Worm (Caenorhabditis elegans) whole organism, L4 larva: ENCODE data around the gene fah-1.

ENCODE experiments used
- ceh-82 ChIP-seq: sonication (generic microtip); optimal IDR thresholded peaks from 2 replicates; lab custom pipeline; 2017; ENCODE audit warnings: missing biosample characterization, missing genetic modification characterization
- fkh-10 ChIP-seq: fragments of 150-350 bp; optimal IDR thresholded peaks from 2 replicates; lab custom pipeline; 2014; ENCODE audit warnings: missing biosample characterization, missing genetic modification reagents, missing genetic modification characterization
- jun-1 ChIP-seq: fragments of 150-350 bp; optimal IDR thresholded peaks from 2 replicates; lab custom pipeline; 2014; ENCODE audit warnings: missing biosample characterization, missing genetic modification reagents, missing genetic modification characterization
- mep-1 ChIP-seq: fragments of 150-350 bp; sonication (generic microtip); optimal IDR thresholded peaks from 3 replicates; lab custom pipeline; 2014; ENCODE audit warnings: missing biosample characterization, missing genetic modification characterization
- rbr-2 ChIP-seq: sonication (generic microtip); optimal IDR thresholded peaks from 2 replicates; lab custom pipeline; 2016; ENCODE audit warnings: missing genotype, missing genetic modification characterization, missing compliant biosample characterization
- ztf-11 ChIP-seq: fragments of 150-350 bp; optimal IDR thresholded peaks from 2 replicates; lab custom pipeline; 2014; ENCODE audit warnings: missing biosample characterization, missing genetic modification characterization

- no peak for TF ChIP-seq mep-1 (tag; lab: Kevin White, UChicago)
- TF ChIP-seq ceh-82 (tag; lab: Kevin White, UChicago), result no peak
- no peak for TF ChIP-seq jun-1 (tag; lab: Kevin White, UChicago)
- TF ChIP-seq rbr-2 (tag; lab: Kevin White, UChicago), result no peak
- no peak for TF ChIP-seq ztf-11 (tag; lab: Kevin White, UChicago)
- no peak for TF ChIP-seq fkh-10 (GFP tag; lab: Kevin White, UChicago)
Observed at ce11 chrX:6408713-6409112, 40.0 kb downstream of the fah-1 start.
